Fruit fly (Drosophila melanogaster) whole organism, wandering third instar larva: ENCODE data around the gene CG13679.

Source experiments
- Abd-B ChIP-seq: fragments of >200 bp; optimal IDR thresholded peaks from 2 replicates; lab custom pipeline; 2017; ENCODE audit warnings: missing biosample characterization, missing genetic modification characterization
- CG32264 ChIP-seq: fragments of 200-800 bp; sonication (Bioruptor generic); optimal IDR thresholded peaks from 2 replicates; lab custom pipeline; 2016; ENCODE audit warnings: missing biosample characterization, missing genetic modification characterization
- CG9705 ChIP-seq: fragments of 200-800 bp; sonication (Bioruptor generic); optimal IDR thresholded peaks from 2 replicates; lab custom pipeline; 2018; ENCODE audit warnings: missing biosample characterization, mild to moderate bottlenecking, missing genetic modification characterization
- CrebA ChIP-seq: fragments of 200-800 bp; sonication (Bioruptor generic); optimal IDR thresholded peaks from 2 replicates; lab custom pipeline; 2016; ENCODE audit warnings: missing biosample characterization, mild to moderate bottlenecking, missing genetic modification characterization, borderline replicate concordance
- Dfd ChIP-seq: fragments of >200 bp; optimal IDR thresholded peaks from 2 replicates; lab custom pipeline; 2017; ENCODE audit warnings: missing biosample characterization, missing genetic modification characterization
- GATAd ChIP-seq: sonication (Bioruptor generic); optimal IDR thresholded peaks from 2 replicates; lab custom pipeline; 2016; ENCODE audit warnings: missing biosample characterization, missing genetic modification characterization
- HLH106 ChIP-seq: fragments of 200-800 bp; optimal IDR thresholded peaks from 3 replicates; lab custom pipeline; 2019; ENCODE audit warnings: missing biosample characterization, mild to moderate bottlenecking, missing genetic modification characterization, moderate library complexity
- Hr83 ChIP-seq: fragments of 200-300 bp; sonication (Bioruptor generic); optimal IDR thresholded peaks from 2 replicates; lab custom pipeline; 2016; ENCODE audit warnings: missing biosample characterization, mild to moderate bottlenecking, missing genetic modification characterization, moderate library complexity; ENCODE audit not compliant: poor library complexity, severe bottlenecking
- Mio ChIP-seq: sonication (Bioruptor generic); optimal IDR thresholded peaks from 2 replicates; lab custom pipeline; 2016; ENCODE audit warnings: missing biosample characterization, missing genetic modification characterization
- Myc ChIP-seq: fragments of >200 bp; optimal IDR thresholded peaks from 2 replicates; lab custom pipeline; 2017
- OdsH ChIP-seq: fragments of 200-800 bp; sonication (Bioruptor generic); optimal IDR thresholded peaks from 2 replicates; lab custom pipeline; 2016; ENCODE audit warnings: missing biosample characterization, mild to moderate bottlenecking, missing genetic modification characterization
- Rel ChIP-seq, 2 experiments: fragments of 200-800 bp; sonication (Bioruptor generic) in 1 of 2; optimal IDR thresholded peaks; 2 replicates in 1 of 2; 3 replicates in 1 of 2; lab custom pipeline; 2016 to 2019; ENCODE audit warnings: mild to moderate bottlenecking in 2 of 2, missing biosample characterization in 2 of 2, missing genetic modification characterization in 2 of 2, moderate library complexity in 1 of 2
- Sp1 ChIP-seq: fragments of 200-800 bp; sonication (Bioruptor generic); optimal IDR thresholded peaks from 3 replicates; lab custom pipeline; 2019; ENCODE audit warnings: missing biosample characterization, mild to moderate bottlenecking, missing genetic modification characterization, moderate library complexity
- br ChIP-seq: fragments of 200-800 bp; sonication (Bioruptor generic); optimal IDR thresholded peaks from 2 replicates; lab custom pipeline; 2016; ENCODE audit warnings: missing biosample characterization, missing genetic modification characterization
- brk ChIP-seq: fragments of 200-800 bp; sonication (Bioruptor generic); optimal IDR thresholded peaks from 2 replicates; lab custom pipeline; 2016; ENCODE audit warnings: missing biosample characterization, mild to moderate bottlenecking, missing genetic modification characterization
- dl ChIP-seq, 2 experiments: fragments of 175-275, 200-275 bp in 1 of 2; fragments of 200-275 bp in 1 of 2; sonication (Bioruptor generic); optimal IDR thresholded peaks; lab custom pipeline; 2018; ENCODE audit warnings: mild to moderate bottlenecking in 2 of 2, missing biosample characterization in 2 of 2, missing genetic modification characterization in 2 of 2, moderate library complexity in 2 of 2; ENCODE audit not compliant: partially characterized antibody in 2 of 2, insufficient read depth in 1 of 2
- dmrt93B ChIP-seq: fragments of 200-800 bp; sonication (Bioruptor generic); optimal IDR thresholded peaks from 2 replicates; lab custom pipeline; 2018; ENCODE audit warnings: missing biosample characterization, mild to moderate bottlenecking, missing genetic modification characterization
- dsf ChIP-seq: sonication (Bioruptor generic); optimal IDR thresholded peaks from 2 replicates; lab custom pipeline; 2016; ENCODE audit warnings: missing biosample characterization, missing genetic modification characterization, borderline replicate concordance
- ey ChIP-seq: fragments of 200-800 bp; sonication (Bioruptor generic); optimal IDR thresholded peaks from 2 replicates; lab custom pipeline; 2016; ENCODE audit warnings: missing biosample characterization, missing genetic modification characterization
- foxo ChIP-seq, 2 experiments: fragments of 200-800 bp; sonication (Bioruptor generic); optimal IDR thresholded peaks; 2 replicates in 1 of 2; 3 replicates in 1 of 2; lab custom pipeline; 2016 to 2017; ENCODE audit warnings: missing biosample characterization in 2 of 2, missing genetic modification characterization in 2 of 2
- h ChIP-seq: fragments of 200-800 bp; sonication (Bioruptor generic); optimal IDR thresholded peaks from 3 replicates; lab custom pipeline; 2016; ENCODE audit warnings: missing biosample characterization, mild to moderate bottlenecking, missing genetic modification characterization
- lola ChIP-seq: fragments of >200 bp; optimal IDR thresholded peaks from 2 replicates; lab custom pipeline; 2017; ENCODE audit warnings: missing biosample characterization, missing genetic modification characterization
- psq ChIP-seq: fragments of 200-800 bp; sonication (Bioruptor generic); optimal IDR thresholded peaks from 3 replicates; lab custom pipeline; 2017; ENCODE audit warnings: missing biosample characterization, mild to moderate bottlenecking, missing genetic modification characterization, moderate library complexity
- rgr ChIP-seq: fragments of 200-800 bp; sonication (Bioruptor generic); optimal IDR thresholded peaks from 3 replicates; lab custom pipeline; 2016; ENCODE audit warnings: missing biosample characterization, mild to moderate bottlenecking, missing genetic modification characterization
- sage ChIP-seq: fragments of 200-800 bp; sonication (Bioruptor generic); optimal IDR thresholded peaks from 2 replicates; lab custom pipeline; 2016; ENCODE audit warnings: missing biosample characterization, mild to moderate bottlenecking, missing genetic modification characterization
- sv ChIP-seq: fragments of 200-800 bp; sonication (Bioruptor generic); optimal IDR thresholded peaks from 3 replicates; lab custom pipeline; 2016; ENCODE audit warnings: missing biosample characterization, missing genetic modification characterization
- usp ChIP-seq: fragments of >200 bp; optimal IDR thresholded peaks from 2 replicates; lab custom pipeline; 2017; ENCODE audit warnings: missing biosample characterization, missing genetic modification characterization
- woc ChIP-seq: sonication (Bioruptor generic); optimal IDR thresholded peaks from 2 replicates; lab custom pipeline; 2016; ENCODE audit warnings: missing biosample characterization, mild to moderate bottlenecking, missing genetic modification characterization

The CG13679 gene

DNA sequence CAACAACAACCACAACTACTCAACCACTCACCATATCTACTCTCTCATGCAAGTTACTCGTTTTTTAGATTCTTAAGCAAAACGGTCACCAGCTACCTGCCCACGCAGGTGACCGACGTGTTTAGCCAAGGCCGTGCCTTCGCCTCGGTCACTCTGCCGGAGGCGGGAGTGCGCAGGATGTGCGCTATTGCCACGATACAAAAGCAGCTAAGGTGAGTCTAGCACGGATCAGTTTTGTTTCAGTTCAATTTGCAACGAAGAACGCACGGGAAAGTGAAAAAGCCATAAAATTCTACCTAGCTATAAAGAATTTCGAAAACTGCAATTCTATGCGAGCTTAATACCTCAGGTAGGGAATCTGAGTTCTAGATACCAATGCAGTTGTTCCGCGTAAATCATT is 13.4 kb upstream of the CG13679 start:
- TF ChIP-seq woc (GFP tag; lab: Kevin White, UChicago) (no peak), HLH106 (no peak)

dm6 chr3L:8191042-8191613 is 11.5 kb upstream of the CG13679 start, which contains the start of gene MED24:
Gene MED24, plus strand, starts transcription at chr3L:8191270.
- TF ChIP-seq Mio (GFP tag; lab: Kevin White, UChicago) (no peak), Myc (lab: Kevin White, UChicago) (no peak), rgr (GFP tag; lab: Kevin White, UChicago) (peak; percentile 35), GATAd (no peak), OdsH (GFP tag; lab: Kevin White, UChicago) (no peak), usp (GFP tag; lab: Kevin White, UChicago) (no peak), foxo (GFP tag; optimal IDR thresholded peaks at IDR 0.05; lab: Kevin White, UChicago) (no peak)

dm6 chr3L:8193016-8193415 is 9.6 kb upstream of the CG13679 start, which contains the start of gene CG7387:
Gene CG7387, minus strand, starts transcription at chr3L:8193116.
- TF ChIP-seq CG9705 (GFP tag; lab: Kevin White, UChicago) (no peak), HLH106 (no peak), br (GFP tag; lab: Kevin White, UChicago) (no peak), Abd-B (GFP tag; lab: Kevin White, UChicago) (no peak), Mio (GFP tag; lab: Kevin White, UChicago) (no peak), Rel (GFP tag; optimal IDR thresholded peaks at IDR 0.05; lab: Kevin White, UChicago) (no peak), Rel (tag; optimal IDR thresholded peaks at IDR 0.05; lab: Kevin White, UChicago) (no peak), dsf (GFP tag; lab: Kevin White, UChicago) (no peak), woc (GFP tag; lab: Kevin White, UChicago) (no peak), psq (GFP tag; lab: Kevin White, UChicago) (no peak), lola (GFP tag; lab: Kevin White, UChicago) (no peak), brk (no peak), OdsH (GFP tag; lab: Kevin White, UChicago) (no peak), ey (GFP tag; lab: Kevin White, UChicago) (no peak), sage (GFP tag; lab: Kevin White, UChicago) (no peak), sv (GFP tag; lab: Kevin White, UChicago) (no peak), h (no peak), CrebA (GFP tag; lab: Kevin White, UChicago) (no peak)
- TF ChIP-seq, all 38 proteins: peak for 0

dm6 chr3L:8197779-8198279 is 4.8 kb upstream of the CG13679 start, which contains the start of the genes UbcE2M and Dhps:
Gene UbcE2M, minus strand, starts transcription at chr3L:8197987.
Gene Dhps, plus strand, starts transcription at chr3L:8198207.
- TF ChIP-seq Dfd (GFP tag; lab: Kevin White, UChicago) (no peak), br (GFP tag; lab: Kevin White, UChicago) (peak; percentile 42), h (peak; percentile 68), dl (GFP tag; optimal IDR thresholded peaks at IDR 0.05; lab: Kevin White, UChicago; ENCODE audit: insufficient read depth in 1 of 2, partially characterized antibody in 2 of 2) (no peak), dmrt93B (peak; percentile 86), Mio (GFP tag; lab: Kevin White, UChicago) (no peak), CG32264 (GFP tag; lab: Kevin White, UChicago) (no peak), sage (GFP tag; lab: Kevin White, UChicago) (no peak), dsf (GFP tag; lab: Kevin White, UChicago) (no peak), GATAd (peak; percentile 0), woc (GFP tag; lab: Kevin White, UChicago) (peak; percentile 46), HLH106 (peak; percentile 79), OdsH (GFP tag; lab: Kevin White, UChicago) (peak; percentile 61), CG9705 (GFP tag; lab: Kevin White, UChicago) (peak; percentile 67), ey (GFP tag; lab: Kevin White, UChicago) (peak; percentile 54), Myc (lab: Kevin White, UChicago) (peak; percentile 90), Hr83 (peak; percentile 40), Sp1 (GFP tag; lab: Kevin White, UChicago) (peak; percentile 76), foxo (GFP tag; optimal IDR thresholded peaks at IDR 0.05; lab: Kevin White, UChicago) (peak in 1 of 2 experiments; percentile 77), brk (no peak), rgr (GFP tag; lab: Kevin White, UChicago) (peak; percentile 72), psq (GFP tag; lab: Kevin White, UChicago) (peak; percentile 78), Rel (GFP tag; optimal IDR thresholded peaks at IDR 0.05; lab: Kevin White, UChicago) (no peak), Rel (tag; optimal IDR thresholded peaks at IDR 0.05; lab: Kevin White, UChicago) (no peak), Abd-B (GFP tag; lab: Kevin White, UChicago) (no peak)
